Fruit fly (Drosophila melanogaster): ENCODE measurements around the gene mys.

The mys gene

dm6 chrX:8091017-8091620 is 29.7 kb downstream of the mys start (continued):
- TF ChIP-seq Dad (GFP tag; optimal IDR thresholded peaks at IDR 0.05) (peak; percentile 91), CG11695 (GFP tag; IDR thresholded peaks at IDR 0.05) (peak; percentile 98), CG14965 (GFP tag; optimal IDR thresholded peaks at IDR 0.05; ENCODE audit: borderline replicate concordance) (no peak), CG8765 (GFP tag; IDR thresholded peaks at IDR 0.05) (peak; percentile 91), CG14667 (GFP tag; IDR thresholded peaks at IDR 0.05) (peak; percentile 97), CG32772 (GFP tag; IDR thresholded peaks at IDR 0.05) (peak; percentile 98), Hmr (GFP tag; optimal IDR thresholded peaks at IDR 0.05) (peak; percentile 98), kah (GFP tag; optimal IDR thresholded peaks at IDR 0.05) (peak; percentile 84), tio (GFP tag; optimal IDR thresholded peaks at IDR 0.05) (peak; percentile 87), Fer2 (tag; optimal IDR thresholded peaks at IDR 0.05) (peak; percentile 87), dmrt11E (tag; optimal IDR thresholded peaks at IDR 0.05) (peak; percentile 88), ttk (GFP tag; IDR thresholded peaks at IDR 0.05) (peak; percentile 99), CG13123 (GFP tag; optimal IDR thresholded peaks at IDR 0.05) (peak; percentile 86), CG34422 (GFP tag; IDR thresholded peaks at IDR 0.05) (peak; percentile 99), jumu (GFP tag; optimal IDR thresholded peaks at IDR 0.05) (peak; percentile 91), Dip3 (GFP tag; optimal IDR thresholded peaks at IDR 0.05) (peak; percentile 86), Mes4 (GFP tag; optimal IDR thresholded peaks at IDR 0.05) (peak; percentile 82), cg (GFP tag; optimal IDR thresholded peaks at IDR 0.05) (peak; percentile 89), zen (tag; optimal IDR thresholded peaks at IDR 0.05) (peak; percentile 86), Fer3 (tag; optimal IDR thresholded peaks at IDR 0.05) (peak; percentile 96), CG7839 (tag; optimal IDR thresholded peaks at IDR 0.05) (peak; percentile 97), CG43689 (GFP tag; IDR thresholded peaks at IDR 0.05) (peak; percentile 98), Opbp (GFP tag; IDR thresholded peaks at IDR 0.05; ENCODE audit: partially characterized antibody) (0 out of 3 replicates have a peak, but pooled peaks have one; percentile 49), CG16815 (GFP tag; optimal IDR thresholded peaks at IDR 0.05) (peak; percentile 91), Mad (GFP tag; optimal IDR thresholded peaks at IDR 0.05) (peak; percentile 92), CG10321 (GFP tag; IDR thresholded peaks at IDR 0.05) (peak; percentile 86), Hr39 (optimal IDR thresholded peaks at IDR 0.05) (no peak), slp2 (GFP tag; optimal IDR thresholded peaks at IDR 0.05) (peak; percentile 74), Ets65A (GFP tag) (peak; percentile 96), CG5180 (GFP tag; optimal IDR thresholded peaks at IDR 0.05) (peak; percentile 88), CG9876 (GFP tag; optimal IDR thresholded peaks at IDR 0.05) (peak; percentile 50), NFAT (GFP tag; IDR thresholded peaks at IDR 0.05) (peak; percentile 98), tna (GFP tag; IDR thresholded peaks at IDR 0.05; ENCODE audit: partially characterized antibody) (0 out of 2 replicates have a peak, but pooled peaks have one; percentile 8), CG17385 (GFP tag; optimal IDR thresholded peaks at IDR 0.05) (peak; percentile 95), scrt (GFP tag; optimal IDR thresholded peaks at IDR 0.05) (peak; percentile 96), CG1792 (GFP tag; optimal IDR thresholded peaks at IDR 0.05) (peak; percentile 83), Kr (GFP tag; optimal IDR thresholded peaks at IDR 0.05) (no peak), CG18262 (tag; optimal IDR thresholded peaks at IDR 0.05) (peak; percentile 94), br (optimal IDR thresholded peaks at IDR 0.05) (no peak), HLH3B (GFP tag; IDR thresholded peaks at IDR 0.05) (peak; percentile 99), ranshi (GFP tag; IDR thresholded peaks at IDR 0.05) (peak; percentile 98), CG3281 (GFP tag; optimal IDR thresholded peaks at IDR 0.05) (peak; percentile 96), ham (GFP tag; IDR thresholded peaks at IDR 0.05) (peak; percentile 94), crol (GFP tag; IDR thresholded peaks at IDR 0.05) (peak; percentile 94), BEAF-32 (GFP tag; optimal IDR thresholded peaks at IDR 0.05) (peak; percentile 9), jigr1 (GFP tag; IDR thresholded peaks at IDR 0.05) (peak; percentile 94), sens (GFP tag) (peak; percentile 98), pan (optimal IDR thresholded peaks at IDR 0.05) (no peak), pan (GFP tag; optimal IDR thresholded peaks at IDR 0.05 in 1 of 2, IDR thresholded peaks at IDR 0.05 in 1 of 2) (peak in 1 of 2 experiments; percentile 99), bowl (GFP tag; IDR thresholded peaks at IDR 0.05) (peak; percentile 97), CG42726 (GFP tag; IDR thresholded peaks at IDR 0.05; ENCODE audit: partially characterized antibody) (no peak)
